Worm (Caenorhabditis elegans) whole organism, late embryonic: ENCODE measurements around the gene F26G1.3.

ENCODE experiments used
- C08G9.2 ChIP-seq: sonication (generic microtip); optimal IDR thresholded peaks from 2 replicates; lab custom pipeline; 2016; ENCODE audit warnings: mild to moderate bottlenecking, missing genetic modification characterization, moderate library complexity, missing compliant biosample characterization
- C38D4.7 ChIP-seq: fragments of 200-800 bp; sonication (Bioruptor generic); optimal IDR thresholded peaks from 2 replicates; lab custom pipeline; 2018; ENCODE audit warnings: mild to moderate bottlenecking, missing genetic modification characterization, moderate library complexity, missing compliant biosample characterization
- F13H6.1 ChIP-seq: sonication (generic microtip); optimal IDR thresholded peaks from 2 replicates; lab custom pipeline; 2016; ENCODE audit warnings: missing genetic modification characterization, missing compliant biosample characterization
- K09A11.1 ChIP-seq: sonication (generic microtip); optimal IDR thresholded peaks from 2 replicates; lab custom pipeline; 2017; ENCODE audit warnings: antibody characterized with exemption, mild to moderate bottlenecking, missing genetic modification characterization, missing compliant biosample characterization; ENCODE audit not compliant: insufficient read depth
- ahr-1 ChIP-seq: sonication (generic microtip); optimal IDR thresholded peaks from 2 replicates; lab custom pipeline; 2016; ENCODE audit warnings: missing genetic modification characterization, missing compliant biosample characterization
- ceh-14 ChIP-seq: sonication (generic microtip); optimal IDR thresholded peaks from 2 replicates; lab custom pipeline; 2016; ENCODE audit warnings: missing genotype, missing genetic modification characterization, missing compliant biosample characterization
- ceh-22 ChIP-seq: sonication (generic microtip); optimal IDR thresholded peaks from 2 replicates; lab custom pipeline; 2017; ENCODE audit warnings: missing biosample characterization, missing genetic modification characterization
- ceh-34 ChIP-seq: sonication (generic microtip); optimal IDR thresholded peaks from 2 replicates; lab custom pipeline; 2016; ENCODE audit warnings: mild to moderate bottlenecking, missing genetic modification characterization, missing compliant biosample characterization
- ceh-48 ChIP-seq: sonication (generic microtip); optimal IDR thresholded peaks from 2 replicates; lab custom pipeline; 2016; ENCODE audit warnings: missing genetic modification characterization, inconsistent platforms, missing compliant biosample characterization
- ceh-6 ChIP-seq: fragments of 200-800 bp; sonication (Bioruptor generic); optimal IDR thresholded peaks from 2 replicates; lab custom pipeline; 2018; ENCODE audit warnings: mild to moderate bottlenecking, missing genetic modification characterization, missing compliant biosample characterization
- ceh-9 ChIP-seq: sonication (generic microtip); optimal IDR thresholded peaks from 2 replicates; lab custom pipeline; 2016; ENCODE audit warnings: mild to moderate bottlenecking, missing genetic modification characterization, inconsistent platforms, missing compliant biosample characterization
- che-1 ChIP-seq: sonication (generic microtip); optimal IDR thresholded peaks from 2 replicates; lab custom pipeline; 2016; ENCODE audit warnings: mild to moderate bottlenecking, missing genetic modification characterization, missing compliant biosample characterization
- dmd-4 ChIP-seq: sonication (generic microtip); optimal IDR thresholded peaks from 2 replicates; lab custom pipeline; 2016; ENCODE audit warnings: borderline replicate concordance, missing genetic modification characterization, missing compliant biosample characterization
- dve-1 ChIP-seq: sonication (generic microtip); optimal IDR thresholded peaks from 2 replicates; lab custom pipeline; 2017; ENCODE audit warnings: antibody characterized with exemption, mild to moderate bottlenecking, missing genetic modification characterization, missing compliant biosample characterization
- elt-4 ChIP-seq: sonication (generic microtip); optimal IDR thresholded peaks from 2 replicates; lab custom pipeline; 2016; ENCODE audit warnings: missing genetic modification characterization, missing compliant biosample characterization
- ets-4 ChIP-seq: sonication (generic microtip); optimal IDR thresholded peaks from 2 replicates; lab custom pipeline; 2016; ENCODE audit warnings: missing genetic modification characterization, missing compliant biosample characterization
- hlh-13 ChIP-seq: fragments of 200-800 bp; sonication (Bioruptor generic); optimal IDR thresholded peaks from 2 replicates; lab custom pipeline; 2018; ENCODE audit warnings: mild to moderate bottlenecking, missing genetic modification characterization, missing compliant biosample characterization
- hlh-15 ChIP-seq: sonication (generic microtip); optimal IDR thresholded peaks from 2 replicates; lab custom pipeline; 2016; ENCODE audit warnings: missing genetic modification characterization, missing compliant biosample characterization
- hlh-6 ChIP-seq: sonication (generic microtip); optimal IDR thresholded peaks from 2 replicates; lab custom pipeline; 2016; ENCODE audit warnings: missing genotype, missing genetic modification characterization, missing compliant biosample characterization
- hlh-8 ChIP-seq: sonication (generic microtip); optimal IDR thresholded peaks from 2 replicates; lab custom pipeline; 2016; ENCODE audit warnings: missing genotype, missing genetic modification characterization, missing compliant biosample characterization
- lim-6 ChIP-seq: sonication (generic microtip); optimal IDR thresholded peaks from 2 replicates; lab custom pipeline; 2016; ENCODE audit warnings: missing genetic modification characterization, missing compliant biosample characterization
- lin-11 ChIP-seq: fragments of 200-800 bp; sonication (Bioruptor generic); optimal IDR thresholded peaks from 2 replicates; lab custom pipeline; 2018; ENCODE audit warnings: mild to moderate bottlenecking, missing genetic modification characterization, missing compliant biosample characterization
- madf-2 ChIP-seq: sonication (generic microtip); optimal IDR thresholded peaks from 2 replicates; lab custom pipeline; 2017; ENCODE audit warnings: missing genetic modification characterization, missing compliant biosample characterization
- mec-3 ChIP-seq: sonication (generic microtip); optimal IDR thresholded peaks from 2 replicates; lab custom pipeline; 2016; ENCODE audit warnings: borderline replicate concordance, missing genetic modification characterization, missing compliant biosample characterization
- nhr-11 ChIP-seq: fragments of 150-350 bp; optimal IDR thresholded peaks from 2 replicates; lab custom pipeline; 2014; ENCODE audit warnings: missing biosample characterization, missing genetic modification characterization
- odd-2 ChIP-seq: sonication (generic microtip); optimal IDR thresholded peaks from 2 replicates; lab custom pipeline; 2017; ENCODE audit warnings: antibody characterized with exemption, mild to moderate bottlenecking, missing genetic modification characterization, missing compliant biosample characterization
- pag-3 ChIP-seq: sonication (generic microtip); optimal IDR thresholded peaks from 2 replicates; lab custom pipeline; 2016; ENCODE audit warnings: missing compliant biosample characterization, missing genetic modification characterization, borderline replicate concordance
- pat-9 ChIP-seq: fragments of 200-800 bp; sonication (Bioruptor generic); optimal IDR thresholded peaks from 2 replicates; lab custom pipeline; 2018; ENCODE audit warnings: mild to moderate bottlenecking, missing genetic modification characterization, moderate library complexity, missing compliant biosample characterization
- pros-1 ChIP-seq: fragments of 150-350 bp; optimal IDR thresholded peaks from 2 replicates; lab custom pipeline; 2014; ENCODE audit warnings: missing biosample characterization, missing genetic modification reagents, missing genetic modification characterization
- rnt-1 ChIP-seq: sonication (generic microtip); optimal IDR thresholded peaks from 2 replicates; lab custom pipeline; 2016; ENCODE audit warnings: missing genetic modification characterization, missing compliant biosample characterization
- sdc-2 ChIP-seq: sonication (generic microtip); optimal IDR thresholded peaks from 2 replicates; lab custom pipeline; 2016; ENCODE audit warnings: missing genotype, missing genetic modification characterization, missing compliant biosample characterization
- sox-2 ChIP-seq: fragments of 200-800 bp; sonication (Bioruptor generic); IDR thresholded peaks from 2 replicates; pipeline ENCODE4 v1.3.6; 2022; ENCODE audit warnings: missing genetic modification reagents, missing genetic modification characterization, missing compliant biosample characterization
- tbx-2 ChIP-seq: sonication (generic microtip); optimal IDR thresholded peaks from 2 replicates; lab custom pipeline; 2016; ENCODE audit warnings: missing genetic modification characterization, missing compliant biosample characterization
- ttx-3 ChIP-seq: sonication (generic microtip); optimal IDR thresholded peaks from 2 replicates; lab custom pipeline; 2016; ENCODE audit warnings: missing genetic modification reagents, missing genetic modification characterization, missing compliant biosample characterization
- unc-3 ChIP-seq, 2 experiments: fragments of 200-800 bp in 1 of 2; sonication (Bioruptor generic) in 1 of 2; sonication (generic microtip) in 1 of 2; conservative IDR thresholded peaks in 1 of 2; optimal IDR thresholded peaks in 1 of 2; 2 replicates each; pipeline versions ENCODE4 v1.3.6 to Lab custom; 2016 to 2022; ENCODE audit warnings: missing compliant biosample characterization in 2 of 2, missing genetic modification characterization in 2 of 2, missing genetic modification reagents in 1 of 2
- zip-5 ChIP-seq: sonication (generic microtip); optimal IDR thresholded peaks from 2 replicates; lab custom pipeline; 2016; ENCODE audit warnings: missing genetic modification characterization, missing compliant biosample characterization
- ztf-16 ChIP-seq: sonication (generic microtip); optimal IDR thresholded peaks from 2 replicates; lab custom pipeline; 2017; ENCODE audit warnings: missing genetic modification characterization, missing compliant biosample characterization

F26G1.3 gene

ce11 chrII:4758462-4758861 is at the start of gene F26G1.3:
Gene F26G1.3, plus strand, starts transcription at chrII:4758762.
- TF ChIP-seq rnt-1: no peak

- TF ChIP-seq elt-4 (tag; lab: Kevin White, UChicago): no peak
- TF ChIP-seq ceh-34 (tag; lab: Kevin White, UChicago): no peak
- TF ChIP-seq nhr-11: no peak
- no peak for TF ChIP-seq ets-4 (tag; lab: Kevin White, UChicago)
- no peak for TF ChIP-seq sox-2
- TF ChIP-seq ceh-22 (tag; lab: Kevin White, UChicago): no peak
- TF ChIP-seq C38D4.7 (GFP tag; lab: Kevin White, UChicago): no peak
- TF ChIP-seq K09A11.1: no peak
- TF ChIP-seq madf-2 (tag; lab: Kevin White, UChicago): no peak
- TF ChIP-seq ceh-6 (GFP tag; lab: Kevin White, UChicago): no peak
- no peak for TF ChIP-seq lim-6
- no peak for TF ChIP-seq pat-9 (tag; lab: Kevin White, UChicago)
- TF ChIP-seq lin-11 (tag; lab: Kevin White, UChicago): no peak
- no peak for TF ChIP-seq C08G9.2 (tag; lab: Kevin White, UChicago)
- TF ChIP-seq hlh-13 (GFP tag; lab: Kevin White, UChicago): no peak
- TF ChIP-seq ceh-14 (tag; lab: Kevin White, UChicago): no peak
Measured at ce11 chrII:4710120-4710519, 48.4 kb upstream of the F26G1.3 start, which contains the start of gene tag-151. Gene tag-151, plus strand, starts transcription at chrII:4710277.

ce11 chrII:4710813-4711212 is 47.7 kb upstream of the F26G1.3 start:
- TF ChIP-seq unc-3 (GFP tag; conservative IDR thresholded peaks at IDR 0.05; lab: Robert Waterston, UW): no peak
- no peak for TF ChIP-seq unc-3 (tag; optimal IDR thresholded peaks at IDR 0.05; lab: Kevin White, UChicago)
- no peak for TF ChIP-seq dve-1 (tag; lab: Kevin White, UChicago)
- no peak for TF ChIP-seq hlh-6 (tag; lab: Kevin White, UChicago)
- TF ChIP-seq tbx-2 (tag; lab: Kevin White, UChicago): no peak
- TF ChIP-seq mec-3 (tag; lab: Kevin White, UChicago): no peak
- no peak for TF ChIP-seq dmd-4 (tag; lab: Kevin White, UChicago)
- TF ChIP-seq madf-2 (tag; lab: Kevin White, UChicago): no peak
- no peak for TF ChIP-seq hlh-8 (tag; lab: Kevin White, UChicago)
- no peak for TF ChIP-seq hlh-15 (tag; lab: Kevin White, UChicago)
- no peak for TF ChIP-seq pros-1 (tag; lab: Kevin White, UChicago)
- TF ChIP-seq ceh-48: no peak
- TF ChIP-seq ceh-22 (tag; lab: Kevin White, UChicago): no peak

- no peak for TF ChIP-seq zip-5
- TF ChIP-seq odd-2 (tag; lab: Kevin White, UChicago): no peak
Measured at ce11 chrII:4715676-4716075, 42.9 kb upstream of the F26G1.3 start, which contains the start of gene F41C3.8. Gene F41C3.8, plus strand, starts transcription at chrII:4716046.

- TF ChIP-seq ceh-6 (GFP tag; lab: Kevin White, UChicago): no peak
- no peak for TF ChIP-seq lim-6
- TF ChIP-seq dmd-4 (tag; lab: Kevin White, UChicago): no peak
- no peak for TF ChIP-seq ceh-22 (tag; lab: Kevin White, UChicago)
- no peak for TF ChIP-seq ttx-3 (tag; lab: Kevin White, UChicago)
- no peak for TF ChIP-seq che-1 (tag; lab: Kevin White, UChicago)
- no peak for TF ChIP-seq madf-2 (tag; lab: Kevin White, UChicago)
- TF ChIP-seq sox-2: no peak
- TF ChIP-seq lin-11 (tag; lab: Kevin White, UChicago): no peak
- TF ChIP-seq pat-9 (tag; lab: Kevin White, UChicago): no peak
- no peak for TF ChIP-seq F13H6.1 (tag; lab: Kevin White, UChicago)
- TF ChIP-seq pag-3 (tag; lab: Kevin White, UChicago): no peak
- TF ChIP-seq ztf-16: no peak
- no peak for TF ChIP-seq sdc-2 (tag; lab: Kevin White, UChicago)
- no peak for TF ChIP-seq odd-2 (tag; lab: Kevin White, UChicago)
- no peak for TF ChIP-seq ceh-9 (tag; lab: Kevin White, UChicago)
- no peak for TF ChIP-seq ahr-1 (tag; lab: Kevin White, UChicago)
Measured at ce11 chrII:4726120-4726519, 32.4 kb upstream of the F26G1.3 start, which contains the start of gene F10G7.10. Gene F10G7.10, minus strand, starts transcription at chrII:4726264.
